Worm (Caenorhabditis elegans) whole organism, L4 larva: Measurements from ENCODE around the gene Y67D8B.2.

Experiments used
- D1046.2 ChIP-seq: fragments of 200-800 bp; sonication (Bioruptor generic); IDR thresholded peaks from 2 replicates; pipeline ENCODE4 v1.3.6; 2022; ENCODE audit warnings: missing genetic modification characterization, missing compliant biosample characterization
- F10B5.3 ChIP-seq: sonication (generic microtip); optimal IDR thresholded peaks from 2 replicates; lab custom pipeline; 2016; ENCODE audit warnings: mild to moderate bottlenecking, missing genetic modification characterization, missing compliant biosample characterization
- F26F4.8 ChIP-seq: fragments of 200-800 bp; sonication (Bioruptor generic); conservative IDR thresholded peaks from 2 replicates; pipeline ENCODE4 v1.3.6; 2022; ENCODE audit warnings: missing genetic modification characterization, missing compliant biosample characterization
- F37D6.2 ChIP-seq: sonication (generic microtip); optimal IDR thresholded peaks from 2 replicates; lab custom pipeline; 2016; ENCODE audit warnings: mild to moderate bottlenecking, missing genetic modification characterization, missing compliant biosample characterization
- F44E2.7 ChIP-seq: fragments of 200-800 bp; sonication (Bioruptor generic); IDR thresholded peaks from 2 replicates; pipeline ENCODE4 v2.1.2; 2022; ENCODE audit warnings: missing genetic modification characterization, missing compliant biosample characterization
- T20F7.1 ChIP-seq: fragments of 200-800 bp; sonication (Bioruptor generic); optimal IDR thresholded peaks from 2 replicates; lab custom pipeline; 2018; ENCODE audit warnings: mild to moderate bottlenecking, missing genetic modification characterization, missing compliant biosample characterization
- Y75B8A.6 ChIP-seq: fragments of 200-800 bp; sonication (Bioruptor generic); IDR thresholded peaks from 2 replicates; pipeline ENCODE4 v1.3.6; 2022; ENCODE audit warnings: missing genetic modification reagents, missing genetic modification characterization, missing compliant biosample characterization
- ZK337.2 ChIP-seq: fragments of 200-800 bp; sonication (Bioruptor generic); IDR thresholded peaks from 2 replicates; pipeline ENCODE4 v1.3.6; 2022; ENCODE audit warnings: missing genetic modification reagents, missing genetic modification characterization, missing compliant biosample characterization
- aha-1 ChIP-seq: fragments of 150-350 bp; peaks from one replicate; lab custom pipeline; 2014; ENCODE audit warnings: missing biosample characterization, missing genetic modification characterization
- aly-2 ChIP-seq: sonication (generic microtip); optimal IDR thresholded peaks from 2 replicates; lab custom pipeline; 2018; ENCODE audit warnings: missing biosample characterization, missing genetic modification characterization
- ama-1 ChIP-seq: fragments of 150-350 bp; optimal IDR thresholded peaks from 2 replicates; lab custom pipeline; 2014; ENCODE audit warnings: inconsistent platforms, mixed read lengths
- arid-1 ChIP-seq: fragments of 200-800 bp; sonication (Bioruptor generic); conservative IDR thresholded peaks from 2 replicates; pipeline ENCODE4 v1.3.6; 2022; ENCODE audit warnings: missing genetic modification reagents, missing genetic modification characterization, missing compliant biosample characterization
- attf-4 ChIP-seq: sonication (generic microtip); optimal IDR thresholded peaks from 3 replicates; lab custom pipeline; 2017; ENCODE audit warnings: missing biosample characterization, missing genetic modification characterization
- ceh-32 ChIP-seq: sonication (generic microtip); optimal IDR thresholded peaks from 2 replicates; lab custom pipeline; 2016; ENCODE audit warnings: mild to moderate bottlenecking, missing genetic modification characterization, missing compliant biosample characterization; ENCODE audit not compliant: poor library complexity
- ceh-44 ChIP-seq: fragments of 200-800 bp; sonication (Bioruptor generic); IDR thresholded peaks from 2 replicates; pipeline ENCODE4 v1.3.6; 2022; ENCODE audit warnings: missing genetic modification reagents, missing genetic modification characterization, missing compliant biosample characterization
- ceh-62 ChIP-seq: sonication (generic microtip); optimal IDR thresholded peaks from 2 replicates; lab custom pipeline; 2017; ENCODE audit warnings: missing biosample characterization, missing genetic modification characterization
- ceh-82 ChIP-seq: sonication (generic microtip); optimal IDR thresholded peaks from 2 replicates; lab custom pipeline; 2017; ENCODE audit warnings: missing biosample characterization, missing genetic modification characterization
- ces-1 ChIP-seq: fragments of 150-350 bp; sonication (generic microtip); optimal IDR thresholded peaks from 4 replicates; lab custom pipeline; 2014; ENCODE audit warnings: missing biosample characterization, missing genetic modification reagents, missing genetic modification characterization
- cey-2 ChIP-seq: sonication (generic microtip); optimal IDR thresholded peaks from 3 replicates; lab custom pipeline; 2017; ENCODE audit warnings: missing genetic modification characterization, mild to moderate bottlenecking, missing compliant biosample characterization, antibody characterized with exemption, borderline replicate concordance; ENCODE audit not compliant: insufficient read depth
- dmd-8 ChIP-seq: fragments of 200-800 bp; sonication (Bioruptor generic); IDR thresholded peaks from 2 replicates; pipeline ENCODE4 v1.3.6; 2022; ENCODE audit warnings: missing genetic modification characterization, missing compliant biosample characterization
- egl-27 ChIP-seq: sonication (generic microtip); optimal IDR thresholded peaks from 3 replicates; lab custom pipeline; 2017; ENCODE audit warnings: missing biosample characterization, missing genetic modification reagents, missing genetic modification characterization
- egl-43 ChIP-seq: fragments of 200-800 bp; sonication (Bioruptor generic); IDR thresholded peaks from 2 replicates; pipeline ENCODE4 v1.3.6; 2022; ENCODE audit warnings: missing genetic modification reagents, missing genetic modification characterization, missing compliant biosample characterization
- fkh-10 ChIP-seq: fragments of 150-350 bp; optimal IDR thresholded peaks from 2 replicates; lab custom pipeline; 2014; ENCODE audit warnings: missing biosample characterization, missing genetic modification reagents, missing genetic modification characterization
- fos-1 ChIP-seq: fragments of 150-350 bp; optimal IDR thresholded peaks from 2 replicates; lab custom pipeline; 2014; ENCODE audit warnings: missing biosample characterization, missing genetic modification characterization
- hif-1 ChIP-seq, 2 experiments: sonication (generic microtip); optimal IDR thresholded peaks; 2 replicates each; lab custom pipeline; 2016 to 2017; ENCODE audit warnings: missing compliant biosample characterization in 2 of 2, missing genetic modification characterization in 2 of 2, missing genetic modification reagents in 2 of 2, missing genotype in 2 of 2, mild to moderate bottlenecking in 1 of 2
- lim-7 ChIP-seq: fragments of 200-800 bp; sonication (Bioruptor generic); IDR thresholded peaks from 2 replicates; pipeline ENCODE4 v1.3.6; 2022; ENCODE audit warnings: missing genetic modification characterization, missing compliant biosample characterization
- lin-1 ChIP-seq: fragments of 200-800 bp; sonication (Bioruptor generic); IDR thresholded peaks from 2 replicates; pipeline ENCODE4 v1.3.6; 2022; ENCODE audit warnings: missing genetic modification reagents, missing genetic modification characterization, missing compliant biosample characterization
- lir-3 ChIP-seq: sonication (generic microtip); optimal IDR thresholded peaks from 2 replicates; lab custom pipeline; 2016; ENCODE audit warnings: mild to moderate bottlenecking, missing genetic modification characterization, missing compliant biosample characterization
- madf-5 ChIP-seq, 2 experiments: fragments of 200-800 bp; sonication (Bioruptor generic); IDR thresholded peaks; 2 replicates each; pipeline ENCODE4 v1.3.6; 2022; ENCODE audit warnings: missing compliant biosample characterization in 2 of 2, missing genetic modification characterization in 2 of 2
- mdt-29 ChIP-seq: fragments of 200-800 bp; sonication (Bioruptor generic); IDR thresholded peaks from 2 replicates; pipeline ENCODE4 v1.3.6; 2022; ENCODE audit warnings: missing genetic modification reagents, missing genetic modification characterization, missing compliant biosample characterization
- mes-2 ChIP-seq: sonication (generic microtip); optimal IDR thresholded peaks from 2 replicates; lab custom pipeline; 2016; ENCODE audit warnings: missing genotype, mild to moderate bottlenecking, missing genetic modification characterization, missing compliant biosample characterization; ENCODE audit not compliant: poor library complexity, severe bottlenecking
- mxl-2 ChIP-seq: fragments of 200-800 bp; sonication (Bioruptor generic); conservative IDR thresholded peaks from 2 replicates; pipeline ENCODE4 v1.3.6; 2022; ENCODE audit warnings: missing genetic modification reagents, missing genetic modification characterization, missing compliant biosample characterization
- nhr-102 ChIP-seq: sonication (generic microtip); optimal IDR thresholded peaks from 2 replicates; lab custom pipeline; 2016; ENCODE audit warnings: mild to moderate bottlenecking, missing genetic modification characterization, moderate library complexity, missing compliant biosample characterization
- nhr-28 ChIP-seq: fragments of 150-350 bp; optimal IDR thresholded peaks from 2 replicates; lab custom pipeline; 2014; ENCODE audit warnings: missing biosample characterization, missing genetic modification characterization
- nhr-48 ChIP-seq: sonication (generic microtip); optimal IDR thresholded peaks from 2 replicates; lab custom pipeline; 2016; ENCODE audit warnings: mild to moderate bottlenecking, missing genetic modification characterization, missing compliant biosample characterization
- nhr-76 ChIP-seq: fragments of 150-350 bp; optimal IDR thresholded peaks from 2 replicates; lab custom pipeline; 2014; ENCODE audit warnings: missing biosample characterization, missing genetic modification characterization
- nhr-77 ChIP-seq: fragments of 150-350 bp; optimal IDR thresholded peaks from 2 replicates; lab custom pipeline; 2014; ENCODE audit warnings: missing biosample characterization, missing genetic modification characterization
- php-3 ChIP-seq: fragments of 200-800 bp; sonication (Bioruptor generic); IDR thresholded peaks from 2 replicates; pipeline ENCODE4 v1.3.6; 2022; ENCODE audit warnings: missing genetic modification reagents, missing genetic modification characterization, missing compliant biosample characterization
- pqm-1 ChIP-seq: sonication (generic microtip); optimal IDR thresholded peaks from 2 replicates; lab custom pipeline; 2017; ENCODE audit warnings: missing biosample characterization, missing genetic modification characterization
- sdz-12 ChIP-seq: fragments of 200-800 bp; sonication (Bioruptor generic); optimal IDR thresholded peaks from 2 replicates; lab custom pipeline; 2018; ENCODE audit warnings: mild to moderate bottlenecking, missing genetic modification characterization, missing compliant biosample characterization
- set-16 ChIP-seq: fragments of 200-800 bp; sonication (Bioruptor generic); IDR thresholded peaks from 2 replicates; pipeline ENCODE4 v1.3.6; 2022; ENCODE audit warnings: missing genetic modification reagents, missing genetic modification characterization, missing compliant biosample characterization
- snpc-4 ChIP-seq: fragments of 150-350 bp; optimal IDR thresholded peaks from 2 replicates; lab custom pipeline; 2014; ENCODE audit warnings: missing biosample characterization, missing genetic modification characterization
- spr-1 ChIP-seq: sonication (generic microtip); optimal IDR thresholded peaks from 2 replicates; lab custom pipeline; 2016; ENCODE audit warnings: mild to moderate bottlenecking, missing genetic modification characterization, missing compliant biosample characterization
- spr-3 ChIP-seq: fragments of 200-800 bp; sonication (Bioruptor generic); optimal IDR thresholded peaks from 2 replicates; lab custom pipeline; 2018; ENCODE audit warnings: mild to moderate bottlenecking, missing genetic modification characterization, missing compliant biosample characterization
- tag-97 ChIP-seq: fragments of 200-800 bp; sonication (Bioruptor generic); IDR thresholded peaks from 2 replicates; pipeline ENCODE4 v1.3.6; 2022; ENCODE audit warnings: missing genetic modification characterization, missing compliant biosample characterization
- tra-1 ChIP-seq: fragments of 200-800 bp; sonication (Bioruptor generic); IDR thresholded peaks from 2 replicates; pipeline ENCODE4 v1.3.6; 2022; ENCODE audit warnings: missing genetic modification reagents, missing genetic modification characterization, missing compliant biosample characterization
- unc-130 ChIP-seq: sonication (generic microtip); optimal IDR thresholded peaks from 2 replicates; lab custom pipeline; 2016; ENCODE audit warnings: missing genetic modification reagents, missing genetic modification characterization, missing compliant biosample characterization
- unc-39 ChIP-seq: sonication (generic microtip); optimal IDR thresholded peaks from 2 replicates; lab custom pipeline; 2017; ENCODE audit warnings: missing biosample characterization, missing genetic modification characterization
- unc-62 ChIP-seq, 3 experiments: fragments of 150-350 bp in 1 of 3; sonication (generic microtip); optimal IDR thresholded peaks in 2 of 3; peaks in 1 of 3; 1 replicate in 1 of 3; 2 replicates in 2 of 3; lab custom pipeline; 2014 to 2017; ENCODE audit warnings: missing biosample characterization in 3 of 3, missing genetic modification characterization in 3 of 3, missing genetic modification reagents in 3 of 3, missing genotype in 1 of 3
- zag-1 ChIP-seq: fragments of 150-350 bp; optimal IDR thresholded peaks from 2 replicates; lab custom pipeline; 2014; ENCODE audit warnings: missing biosample characterization, missing genetic modification characterization
- zfp-2 ChIP-seq: sonication (generic microtip); optimal IDR thresholded peaks from 2 replicates; lab custom pipeline; 2016; ENCODE audit warnings: mild to moderate bottlenecking, missing genetic modification characterization, missing compliant biosample characterization
- zip-2 ChIP-seq: fragments of 150-350 bp; optimal IDR thresholded peaks from 2 replicates; lab custom pipeline; 2014; ENCODE audit warnings: missing biosample characterization, missing genetic modification characterization

Y67D8B.2 gene

ce11 chrIV:3233429-3233885, 42.1 kb upstream of the Y67D8B.2 start (continued):
- TF ChIP-seq egl-43 (GFP tag; lab: Robert Waterston, UW) (no peak), nhr-76 (tag; lab: Kevin White, UChicago) (no peak), F26F4.8 (no peak), mxl-2 (GFP tag; lab: Robert Waterston, UW) (no peak), lim-7 (no peak), T20F7.1 (no peak), Y75B8A.6 (GFP tag; lab: Robert Waterston, UW) (no peak), madf-5 (GFP tag; IDR thresholded peaks at IDR 0.05; lab: Robert Waterston, UW) (0 out of 4 replicates have a peak, but pooled peaks of 1 of the 2 experiments have one; percentile 46), pqm-1 (no peak), zag-1 (no peak), ZK337.2 (GFP tag; lab: Robert Waterston, UW) (no peak), mes-2 (tag; lab: Kevin White, UChicago) (peak; percentile 51), F10B5.3 (tag; lab: Kevin White, UChicago) (no peak), arid-1 (no peak), unc-62 (GFP tag; optimal IDR thresholded peaks at IDR 0.05 in 1 of 2; lab: Kevin White, UChicago) (peak in 1 of 2 experiments; percentile 79), unc-62 (tag; optimal IDR thresholded peaks at IDR 0.05; lab: Kevin White, UChicago) (no peak), ama-1 (lab: Kevin White, UChicago) (peak; percentile 7), ceh-82 (no peak), set-16 (GFP tag; lab: Robert Waterston, UW) (peak; percentile 79), mdt-29 (GFP tag; lab: Robert Waterston, UW) (0 out of 2 replicates have a peak, but pooled peaks have one; percentile 20), fkh-10 (GFP tag; lab: Kevin White, UChicago) (no peak), tag-97 (GFP tag; lab: Robert Waterston, UW) (no peak), hif-1 (tag; optimal IDR thresholded peaks at IDR 0.05; lab: Kevin White, UChicago) (peak in 1 of 2 experiments; percentile 20), lir-3 (tag; lab: Kevin White, UChicago) (no peak), ces-1 (no peak), nhr-102 (tag; lab: Kevin White, UChicago) (no peak), spr-3 (GFP tag; lab: Kevin White, UChicago) (no peak), spr-1 (tag; lab: Kevin White, UChicago) (peak; percentile 13), nhr-28 (peak; percentile 59), tra-1 (GFP tag; lab: Robert Waterston, UW) (0 out of 2 replicates have a peak, but pooled peaks have one; percentile 35), zfp-2 (tag; lab: Kevin White, UChicago) (no peak), php-3 (GFP tag; lab: Robert Waterston, UW) (no peak), dmd-8 (GFP tag; lab: Robert Waterston, UW) (no peak), egl-27 (no peak), zip-2 (tag; lab: Kevin White, UChicago) (no peak), D1046.2 (GFP tag; lab: Robert Waterston, UW) (0 out of 2 replicates have a peak, but pooled peaks have one; percentile 17), aly-2 (tag; lab: Kevin White, UChicago) (no peak), snpc-4 (tag; lab: Kevin White, UChicago) (no peak), nhr-48 (tag; lab: Kevin White, UChicago) (no peak), ceh-44 (GFP tag; lab: Robert Waterston, UW) (no peak), unc-130 (GFP tag; lab: Kevin White, UChicago) (no peak), attf-4 (tag; lab: Kevin White, UChicago) (no peak), cey-2 (tag; lab: Kevin White, UChicago) (no peak), nhr-77 (tag; lab: Kevin White, UChicago) (no peak), F37D6.2 (tag; lab: Kevin White, UChicago) (no peak), unc-39 (tag; lab: Kevin White, UChicago) (no peak), sdz-12 (GFP tag; lab: Kevin White, UChicago) (no peak), aha-1 (tag; lab: Kevin White, UChicago) (peak; percentile 96), ceh-32 (tag; lab: Kevin White, UChicago) (no peak), F44E2.7 (GFP tag; lab: Robert Waterston, UW) (no peak), lin-1 (GFP tag; lab: Robert Waterston, UW) (no peak), fos-1 (tag; lab: Kevin White, UChicago) (no peak), ceh-62 (no peak)
